Fruit fly (Drosophila melanogaster) whole organism, embryonic: Measurements from ENCODE around the gene CG12024.

Source experiments
- Ada2b ChIP-seq: fragments of 200-800 bp; sonication (Bioruptor generic); IDR thresholded peaks from 2 replicates; pipeline ENCODE4 v1.3.6; 2022; ENCODE audit warnings: missing biosample characterization, missing genetic modification characterization
- CG10654 ChIP-seq: fragments of 200-800 bp; sonication (Bioruptor generic); optimal IDR thresholded peaks from 2 replicates; lab custom pipeline; 2016; ENCODE audit warnings: missing biosample characterization, missing genetic modification characterization
- CG13123 ChIP-seq: fragments of 200-800 bp; sonication (Bioruptor generic); optimal IDR thresholded peaks from 2 replicates; lab custom pipeline; 2016; ENCODE audit warnings: missing biosample characterization, missing genetic modification characterization
- CG13287 ChIP-seq: fragments of 200-800 bp; sonication (Bioruptor generic); IDR thresholded peaks from 2 replicates; pipeline ENCODE4 v1.3.6; 2022; ENCODE audit warnings: missing biosample characterization, missing genetic modification characterization; ENCODE audit not compliant: partially characterized antibody
- CG1603 ChIP-seq: fragments of 200-800 bp; sonication (Bioruptor generic); optimal IDR thresholded peaks from 2 replicates; lab custom pipeline; 2019; ENCODE audit warnings: missing biosample characterization, mild to moderate bottlenecking, missing genetic modification characterization, moderate library complexity
- CG17186 ChIP-seq: fragments of 200-800 bp; sonication (Bioruptor generic); optimal IDR thresholded peaks from 3 replicates; lab custom pipeline; 2017; ENCODE audit warnings: missing biosample characterization, missing genetic modification reagents, missing genetic modification characterization
- CG17359 ChIP-seq: fragments of 200-800 bp; sonication (Bioruptor generic); optimal IDR thresholded peaks from 3 replicates; lab custom pipeline; 2018; ENCODE audit warnings: missing biosample characterization, mild to moderate bottlenecking, missing genetic modification characterization, moderate library complexity
- CG1832 ChIP-seq: fragments of 200-800 bp; sonication (Bioruptor generic); optimal IDR thresholded peaks from 2 replicates; lab custom pipeline; 2017; ENCODE audit warnings: missing biosample characterization, mild to moderate bottlenecking, missing genetic modification characterization, inconsistent platforms
- CG2116 ChIP-seq: fragments of 200-800 bp; sonication (Bioruptor generic); optimal IDR thresholded peaks from 3 replicates; lab custom pipeline; 2018; ENCODE audit warnings: missing biosample characterization, mild to moderate bottlenecking, missing genetic modification characterization
- CG2199 ChIP-seq: fragments of 200-800 bp; sonication (Bioruptor generic); IDR thresholded peaks from 3 replicates; pipeline ENCODE4 v1.3.6; 2022; ENCODE audit warnings: missing biosample characterization, missing genetic modification characterization
- CG2678 ChIP-seq: fragments of 200-800 bp; sonication (Bioruptor generic); optimal IDR thresholded peaks from 3 replicates; lab custom pipeline; 2019; ENCODE audit warnings: missing biosample characterization, mild to moderate bottlenecking, missing genetic modification characterization, moderate library complexity
- CG30020 ChIP-seq: fragments of 200-800 bp; optimal IDR thresholded peaks from 2 replicates; lab custom pipeline; 2019; ENCODE audit warnings: missing biosample characterization, mild to moderate bottlenecking, missing genetic modification characterization, moderate library complexity
- CG32772 ChIP-seq: fragments of 200-800 bp; sonication (Bioruptor generic); IDR thresholded peaks from 2 replicates; pipeline ENCODE4 v1.3.6; 2022; ENCODE audit warnings: missing biosample characterization, missing genetic modification characterization
- CG3407 ChIP-seq: fragments of 200-800 bp; sonication (Bioruptor generic); optimal IDR thresholded peaks from 2 replicates; lab custom pipeline; 2018; ENCODE audit warnings: missing biosample characterization, mild to moderate bottlenecking, missing genetic modification characterization
- CG34224 ChIP-seq: fragments of 200-800 bp; sonication (Bioruptor generic); IDR thresholded peaks from 3 replicates; pipeline ENCODE4 v1.3.6; 2022; ENCODE audit warnings: missing biosample characterization, missing genetic modification characterization; ENCODE audit not compliant: partially characterized antibody
- CG34376 ChIP-seq: fragments of 200-800 bp; sonication (Bioruptor generic); optimal IDR thresholded peaks from 2 replicates; lab custom pipeline; 2018; ENCODE audit warnings: missing biosample characterization, mild to moderate bottlenecking, missing genetic modification characterization
- CG6791 ChIP-seq: fragments of 200-800 bp; sonication (Bioruptor generic); IDR thresholded peaks from 3 replicates; pipeline ENCODE4 v1.3.6; 2022; ENCODE audit warnings: missing biosample characterization, missing genetic modification characterization; ENCODE audit not compliant: partially characterized antibody
- CG7271 ChIP-seq: fragments of 200-800 bp; sonication (Bioruptor generic); optimal IDR thresholded peaks from 2 replicates; lab custom pipeline; 2018; ENCODE audit warnings: missing biosample characterization, mild to moderate bottlenecking, missing genetic modification characterization, moderate library complexity
- CG8944 ChIP-seq: fragments of 200-800 bp; sonication (Bioruptor generic); optimal IDR thresholded peaks from 3 replicates; lab custom pipeline; 2016; ENCODE audit warnings: missing biosample characterization, missing genetic modification characterization
- CTCF ChIP-seq: fragments of 200-800 bp; sonication (Bioruptor generic); optimal IDR thresholded peaks from 2 replicates; lab custom pipeline; 2017; ENCODE audit warnings: missing biosample characterization, mild to moderate bottlenecking, missing genetic modification characterization, moderate library complexity
- Deaf1 ChIP-seq: fragments of 200-800 bp; optimal IDR thresholded peaks from 3 replicates; lab custom pipeline; 2019; ENCODE audit warnings: missing biosample characterization, mild to moderate bottlenecking, missing genetic modification characterization, moderate library complexity
- Dll ChIP-seq: fragments of 200-800 bp; sonication (Bioruptor generic); IDR thresholded peaks from 4 replicates; pipeline ENCODE4 v1.3.6; 2022; ENCODE audit warnings: missing biosample characterization, missing genetic modification characterization; ENCODE audit not compliant: partially characterized antibody
- Drgx ChIP-seq: fragments of 200-800 bp; sonication (Bioruptor generic); IDR thresholded peaks from 2 replicates; pipeline ENCODE4 v1.3.6; 2022; ENCODE audit warnings: missing biosample characterization, missing genetic modification characterization
- HLHmδ ChIP-seq: fragments of 200-800 bp; sonication (Bioruptor generic); optimal IDR thresholded peaks from 2 replicates; lab custom pipeline; 2018; ENCODE audit warnings: missing biosample characterization, mild to moderate bottlenecking, missing genetic modification characterization, moderate library complexity
- MTF-1 ChIP-seq: fragments of 200-800 bp; sonication (Bioruptor generic); optimal IDR thresholded peaks from 2 replicates; lab custom pipeline; 2018; ENCODE audit warnings: missing biosample characterization, mild to moderate bottlenecking, missing genetic modification characterization, borderline replicate concordance
- Max ChIP-seq: fragments of 200-800 bp; sonication (Bioruptor generic); optimal IDR thresholded peaks from 2 replicates; lab custom pipeline; 2016; ENCODE audit warnings: missing biosample characterization, mild to moderate bottlenecking, missing genetic modification characterization
- Med ChIP-seq: fragments of 200-800 bp; sonication (Bioruptor generic); peaks from one replicate; lab custom pipeline; 2016; ENCODE audit warnings: missing biosample characterization, missing genetic modification characterization, mild to moderate bottlenecking, inconsistent platforms, moderate library complexity
- Opbp ChIP-seq: fragments of 200-800 bp; sonication (Bioruptor generic); IDR thresholded peaks from 3 replicates; pipeline ENCODE4 v1.3.6; 2022; ENCODE audit warnings: missing biosample characterization, missing genetic modification characterization; ENCODE audit not compliant: partially characterized antibody
- Trl ChIP-seq, 3 experiments: fragments of >200 bp in 2 of 3; fragments of 200-800 bp in 1 of 3; sonication (Bioruptor generic) in 1 of 3; optimal IDR thresholded peaks; 2 replicates in 1 of 3; 3 replicates in 2 of 3; lab custom pipeline; 2016 to 2017; ENCODE audit warnings: missing biosample characterization in 1 of 3, missing genetic modification characterization in 1 of 3
- abd-A ChIP-seq: fragments of 200-800 bp; sonication (Bioruptor generic); optimal IDR thresholded peaks from 3 replicates; lab custom pipeline; 2019; ENCODE audit warnings: missing biosample characterization, mild to moderate bottlenecking, missing genetic modification characterization, moderate library complexity
- aop ChIP-seq: fragments of 200-800 bp; sonication (Bioruptor generic); IDR thresholded peaks from 2 replicates; pipeline ENCODE4 v1.3.6; 2022; ENCODE audit warnings: missing biosample characterization, missing genetic modification characterization
- caup ChIP-seq: fragments of 200-800 bp; sonication (Bioruptor generic); optimal IDR thresholded peaks from 3 replicates; lab custom pipeline; 2017; ENCODE audit warnings: missing biosample characterization, mild to moderate bottlenecking, missing genetic modification characterization, moderate library complexity; ENCODE audit not compliant: severe bottlenecking
- cg ChIP-seq: fragments of 200-800 bp; sonication (Bioruptor generic); optimal IDR thresholded peaks from 3 replicates; lab custom pipeline; 2019; ENCODE audit warnings: missing biosample characterization, mild to moderate bottlenecking, missing genetic modification characterization, moderate library complexity
- chinmo ChIP-seq: fragments of 200-800 bp; sonication (Bioruptor generic); IDR thresholded peaks from 4 replicates; pipeline ENCODE4 v1.3.6; 2022; ENCODE audit warnings: missing biosample characterization, missing genetic modification characterization; ENCODE audit not compliant: partially characterized antibody
- ci ChIP-seq: fragments of 200-800 bp; sonication (Bioruptor generic); IDR thresholded peaks from 3 replicates; pipeline ENCODE4 v1.3.6; 2022; ENCODE audit warnings: missing biosample characterization, missing genetic modification characterization
- crp ChIP-seq, 2 experiments: fragments of 200-800 bp; sonication (Bioruptor generic); optimal IDR thresholded peaks; 2 replicates in 1 of 2; 3 replicates in 1 of 2; lab custom pipeline; 2017; ENCODE audit warnings: missing biosample characterization in 2 of 2, missing genetic modification characterization in 2 of 2, mild to moderate bottlenecking in 1 of 2, moderate library complexity in 1 of 2
- grau ChIP-seq: fragments of 200-800 bp; optimal IDR thresholded peaks from 3 replicates; lab custom pipeline; 2019; ENCODE audit warnings: missing biosample characterization, mild to moderate bottlenecking, missing genetic modification characterization, moderate library complexity
- inv ChIP-seq: fragments of 200-800 bp; sonication (Bioruptor generic); IDR thresholded peaks from 2 replicates; pipeline ENCODE4 v1.3.6; 2022; ENCODE audit warnings: missing biosample characterization, missing genetic modification characterization; ENCODE audit not compliant: partially characterized antibody
- knrl ChIP-seq: fragments of 200-800 bp; sonication (Bioruptor generic); IDR thresholded peaks from 3 replicates; pipeline ENCODE4 v1.3.6; 2022; ENCODE audit warnings: missing biosample characterization, missing genetic modification characterization; ENCODE audit not compliant: partially characterized antibody
- otp ChIP-seq: fragments of 200-800 bp; sonication (Bioruptor generic); IDR thresholded peaks from 3 replicates; pipeline ENCODE4, ENCODE4 v1.3.6; 2022; ENCODE audit warnings: missing biosample characterization, missing genetic modification characterization
- pzg ChIP-seq: fragments of 200-800 bp; sonication (Bioruptor generic); optimal IDR thresholded peaks from 3 replicates; lab custom pipeline; 2018; ENCODE audit warnings: missing biosample characterization, mild to moderate bottlenecking, missing genetic modification characterization, moderate library complexity
- ranshi ChIP-seq: fragments of 200-800 bp; sonication (Bioruptor generic); IDR thresholded peaks from 2 replicates; pipeline ENCODE4 v1.3.6; 2022; ENCODE audit warnings: missing biosample characterization, missing genetic modification characterization
- sd ChIP-seq: fragments of 200-800 bp; sonication (Bioruptor generic); optimal IDR thresholded peaks from 3 replicates; lab custom pipeline; 2018; ENCODE audit warnings: missing biosample characterization, mild to moderate bottlenecking, missing genetic modification characterization, moderate library complexity
- sqz ChIP-seq: fragments of 200-800 bp; sonication (Bioruptor generic); optimal IDR thresholded peaks from 3 replicates; lab custom pipeline; 2018; ENCODE audit warnings: missing biosample characterization, mild to moderate bottlenecking, missing genetic modification characterization
- ttk ChIP-seq: fragments of 200-800 bp; sonication (Bioruptor generic); IDR thresholded peaks from 2 replicates; pipeline ENCODE4 v2.1.2; 2022; ENCODE audit warnings: missing biosample characterization, missing genetic modification characterization
- tx ChIP-seq: fragments of 200-800 bp; sonication (Bioruptor generic); optimal IDR thresholded peaks from 2 replicates; lab custom pipeline; 2016; ENCODE audit warnings: missing biosample characterization, missing genetic modification characterization
- wdn ChIP-seq: fragments of 200-800 bp; sonication (Bioruptor generic); IDR thresholded peaks from 2 replicates; pipeline ENCODE4 v1.3.6; 2022; ENCODE audit warnings: missing biosample characterization, missing genetic modification characterization
- yki ChIP-seq: fragments of >200 bp; optimal IDR thresholded peaks from 3 replicates; lab custom pipeline; 2018

Gene CG12024

DNA sequence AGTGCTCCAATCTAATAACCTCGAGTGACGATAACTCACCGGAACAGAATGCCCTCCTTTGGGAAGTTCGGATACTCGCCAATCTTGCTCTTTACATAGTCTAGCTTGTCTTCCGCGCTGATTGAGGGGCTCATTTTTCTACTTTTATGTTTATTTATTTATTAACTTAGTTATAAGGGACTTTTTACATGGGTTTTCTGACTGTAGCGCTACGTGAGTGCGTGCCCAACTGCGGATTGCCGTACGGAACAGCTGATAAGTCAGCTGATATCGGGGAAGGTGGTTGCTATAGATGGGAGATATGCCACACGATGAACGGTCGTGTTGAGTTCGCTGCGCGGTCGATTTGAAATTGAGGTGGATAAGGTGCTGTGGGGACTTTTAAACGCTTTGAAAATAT lies 27.7 kb downstream of the CG12024 start, which contains the start of gene Aprt (continued):
- TF ChIP-seq Opbp (GFP tag; lab: Robert Waterston, UW) (peak; percentile 86), CG17186 (GFP tag; lab: Kevin White, UChicago) (peak; percentile 40), CTCF (GFP tag; lab: Kevin White, UChicago) (peak; percentile 64), tx (GFP tag; lab: Kevin White, UChicago) (no peak), CG7271 (tag; lab: Kevin White, UChicago) (no peak), pzg (peak; percentile 76), ttk (GFP tag; lab: Robert Waterston, UW) (no peak), caup (GFP tag; lab: Kevin White, UChicago) (no peak), CG34376 (GFP tag; lab: Kevin White, UChicago) (peak; percentile 78), CG2678 (tag; lab: Kevin White, UChicago) (no peak), CG1603 (tag; lab: Kevin White, UChicago) (peak; percentile 47), CG2116 (peak; percentile 37), CG10654 (GFP tag; lab: Kevin White, UChicago) (no peak), wdn (GFP tag; lab: Robert Waterston, UW) (no peak), sqz (GFP tag; lab: Kevin White, UChicago) (no peak), Deaf1 (tag; lab: Kevin White, UChicago) (peak; percentile 11), Dll (GFP tag; lab: Robert Waterston, UW) (peak; percentile 81), grau (tag; lab: Kevin White, UChicago) (peak; percentile 28), knrl (peak; percentile 67; the same call in 2 of the 3 replicates), CG13123 (GFP tag; lab: Kevin White, UChicago) (no peak), Max (GFP tag; lab: Kevin White, UChicago) (peak; percentile 8), CG32772 (GFP tag; lab: Robert Waterston, UW) (no peak), inv (GFP tag; lab: Robert Waterston, UW) (peak; percentile 51; the same call in 1 of the 2 replicates), CG8944 (GFP tag; lab: Kevin White, UChicago) (no peak), CG34224 (GFP tag; lab: Robert Waterston, UW) (peak; percentile 94), Ada2b (GFP tag; lab: Robert Waterston, UW) (no peak), CG13287 (GFP tag; lab: Robert Waterston, UW) (peak; percentile 91), crp (GFP tag; optimal IDR thresholded peaks at IDR 0.05; lab: Kevin White, UChicago) (peak; percentile 90 to 100)

dm6 chr3L:1885436-1885835 lies 28.5 kb downstream of the CG12024 start, which contains the start of gene Tmhs:
Gene Tmhs (plus strand): TSS chr3L:1885657.
- TF ChIP-seq cg (peak; percentile 88), CG13287 (GFP tag; lab: Robert Waterston, UW) (peak; percentile 12; the same call in 1 of the 2 replicates), CG1832 (GFP tag; lab: Kevin White, UChicago) (peak; percentile 8), Trl (optimal IDR thresholded peaks at IDR 0.05; lab: Kevin White, UChicago) (peak; percentile 59 to 91), Trl (GFP tag; optimal IDR thresholded peaks at IDR 0.05; lab: Kevin White, UChicago) (no peak), CG2199 (peak; percentile 61; the same call in 1 of the 3 replicates), ranshi (GFP tag; lab: Robert Waterston, UW) (0 out of 2 replicates have a peak, but pooled peaks have one; percentile 18), HLHmδ (GFP tag; lab: Kevin White, UChicago) (peak; percentile 71), otp (GFP tag; lab: Robert Waterston, UW) (peak; percentile 28; the same call in 1 of the 3 replicates), CG3407 (no peak), Drgx (0 out of 2 replicates have a peak, but pooled peaks have one; percentile 14), ci (peak; percentile 65; the same call in 2 of the 3 replicates), CG17359 (tag; lab: Kevin White, UChicago) (no peak), chinmo (GFP tag; lab: Robert Waterston, UW) (peak; percentile 68; the same call in 1 of the 4 replicates), CG6791 (GFP tag; lab: Robert Waterston, UW) (peak; percentile 10; the same call in 1 of the 3 replicates), Deaf1 (tag; lab: Kevin White, UChicago) (peak; percentile 68), abd-A (tag; lab: Kevin White, UChicago) (peak; percentile 39), sd (tag; lab: Kevin White, UChicago) (peak; percentile 27), CG30020 (tag; lab: Kevin White, UChicago) (no peak), yki (lab: Kevin White, UChicago) (peak; percentile 43), Med (peak; percentile 43), aop (GFP tag; lab: Robert Waterston, UW) (no peak), MTF-1 (GFP tag; lab: Kevin White, UChicago) (peak; percentile 19)
